Worm (Caenorhabditis elegans): ENCODE results near the gene str-106.

ce11 chrV:16142371-16142770 lies 38.1 kb upstream of the str-106 start, which contains the start of gene fbxa-18:
- TF ChIP-seq flt-1 (GFP tag; IDR thresholded peaks at IDR 0.05): no peak
- TF ChIP-seq T22C8.4 (GFP tag; IDR thresholded peaks at IDR 0.05): no peak
- TF ChIP-seq ref-1 (GFP tag; conservative IDR thresholded peaks at IDR 0.05): no peak
- no peak for TF ChIP-seq ztf-23 (GFP tag; IDR thresholded peaks at IDR 0.05)

Measured in whole organism, midembryonic.